Worm (Caenorhabditis elegans) whole organism, L2 larva: ENCODE measurements around the gene cbd-1.

Source experiments
- F13H6.1 ChIP-seq: sonication (generic microtip); optimal IDR thresholded peaks from 2 replicates; lab custom pipeline; 2016; ENCODE audit warnings: missing genetic modification characterization, missing compliant biosample characterization
- Y55F3AM.14 ChIP-seq: fragments of 200-800 bp; sonication (Bioruptor generic); optimal IDR thresholded peaks from 2 replicates; lab custom pipeline; 2018; ENCODE audit warnings: mild to moderate bottlenecking, missing genetic modification characterization, missing compliant biosample characterization
- fos-1 ChIP-seq: fragments of 150-350 bp; optimal IDR thresholded peaks from 2 replicates; lab custom pipeline; 2014; ENCODE audit warnings: missing biosample characterization, missing genetic modification characterization
- lin-13 ChIP-seq: fragments of 150-350 bp; optimal IDR thresholded peaks from 2 replicates; lab custom pipeline; 2014; ENCODE audit warnings: missing biosample characterization, missing genetic modification reagents, missing genetic modification characterization
- mbf-1 ChIP-seq: sonication (generic microtip); optimal IDR thresholded peaks from 2 replicates; lab custom pipeline; 2017; ENCODE audit warnings: missing biosample characterization, missing genetic modification characterization
- mdl-1 ChIP-seq, 2 experiments: fragments of 150-350 bp in 1 of 2; sonication (generic microtip) in 1 of 2; optimal IDR thresholded peaks; 2 replicates each; lab custom pipeline; 2017; ENCODE audit warnings: missing biosample characterization in 2 of 2, missing genetic modification characterization in 2 of 2
- nhr-11 ChIP-seq: fragments of 150-350 bp; optimal IDR thresholded peaks from 2 replicates; lab custom pipeline; 2014; ENCODE audit warnings: missing biosample characterization, missing genetic modification characterization

ce11 chrIV:11379254-11379653, 6.5 kb downstream of the cbd-1 start, which contains the start of gene fbxb-76:
- TF ChIP-seq nhr-11 (tag; lab: Kevin White, UChicago) (no peak), lin-13 (GFP tag; lab: Kevin White, UChicago) (no peak), Y55F3AM.14 (GFP tag; lab: Kevin White, UChicago) (no peak), F13H6.1 (tag; lab: Kevin White, UChicago) (no peak), mbf-1 (tag; lab: Kevin White, UChicago) (no peak), mdl-1 (tag; optimal IDR thresholded peaks at IDR 0.05; lab: Kevin White, UChicago) (no peak), fos-1 (tag; lab: Kevin White, UChicago) (no peak)
